Fruit fly (Drosophila melanogaster) whole organism, embryonic: ENCODE measurements around the gene CG3634.

ENCODE experiments used
- CG10274 ChIP-seq: fragments of 200-800 bp; sonication (Bioruptor generic); optimal IDR thresholded peaks from 3 replicates; lab custom pipeline; 2017; ENCODE audit warnings: missing biosample characterization, mild to moderate bottlenecking, missing genetic modification characterization
- CG10366 ChIP-seq: fragments of 200-800 bp; sonication (Bioruptor generic); IDR thresholded peaks from 2 replicates; pipeline ENCODE4 v1.3.6; 2022; ENCODE audit warnings: missing biosample characterization, missing genetic modification characterization
- CG11093 ChIP-seq: fragments of 200-800 bp; sonication (Bioruptor generic); IDR thresholded peaks from 3 replicates; pipeline ENCODE4 v1.3.6; 2022; ENCODE audit warnings: missing biosample characterization, missing genetic modification characterization
- CG12155 ChIP-seq: fragments of 200-800 bp; sonication (Bioruptor generic); optimal IDR thresholded peaks from 3 replicates; lab custom pipeline; 2016; ENCODE audit warnings: missing biosample characterization, missing genetic modification characterization
- CG13424 ChIP-seq: fragments of 200-800 bp; sonication (Bioruptor generic); optimal IDR thresholded peaks from 2 replicates; lab custom pipeline; 2019; ENCODE audit warnings: missing biosample characterization, mild to moderate bottlenecking, missing genetic modification characterization, moderate library complexity
- CG13894 ChIP-seq: fragments of 200-800 bp; sonication (Bioruptor generic); optimal IDR thresholded peaks from 3 replicates; lab custom pipeline; 2018; ENCODE audit warnings: missing biosample characterization, mild to moderate bottlenecking, missing genetic modification characterization, moderate library complexity
- CG14860 ChIP-seq: fragments of 200-800 bp; sonication (Bioruptor generic); IDR thresholded peaks from 3 replicates; pipeline ENCODE4 v1.3.6; 2022; ENCODE audit warnings: missing biosample characterization, missing genetic modification characterization; ENCODE audit not compliant: partially characterized antibody
- CG1529 ChIP-seq: fragments of 200-800 bp; sonication (Bioruptor generic); optimal IDR thresholded peaks from 3 replicates; lab custom pipeline; 2018; ENCODE audit warnings: missing biosample characterization, missing genetic modification characterization
- CG15479 ChIP-seq: fragments of 200-800 bp; sonication (Bioruptor generic); optimal IDR thresholded peaks from 3 replicates; lab custom pipeline; 2019; ENCODE audit warnings: missing biosample characterization, mild to moderate bottlenecking, missing genetic modification characterization, moderate library complexity
- CG15514 ChIP-seq: fragments of 200-800 bp; sonication (Bioruptor generic); optimal IDR thresholded peaks from 3 replicates; lab custom pipeline; 2017; ENCODE audit warnings: missing biosample characterization, missing genetic modification characterization, mild to moderate bottlenecking, moderate library complexity, missing genetic modification reagents
- CG18476 ChIP-seq: fragments of 200-800 bp; sonication (Bioruptor generic); optimal IDR thresholded peaks from 2 replicates; lab custom pipeline; 2016; ENCODE audit warnings: missing biosample characterization, mild to moderate bottlenecking, missing genetic modification characterization
- CG32767 ChIP-seq: fragments of 200-800 bp; sonication (Bioruptor generic); IDR thresholded peaks from 2 replicates; pipeline ENCODE4 v1.3.6; 2022; ENCODE audit warnings: missing biosample characterization, missing genetic modification characterization
- CG34376 ChIP-seq: fragments of 200-800 bp; sonication (Bioruptor generic); optimal IDR thresholded peaks from 2 replicates; lab custom pipeline; 2018; ENCODE audit warnings: missing biosample characterization, mild to moderate bottlenecking, missing genetic modification characterization
- CG4282 ChIP-seq: fragments of 200-800 bp; sonication (Bioruptor generic); optimal IDR thresholded peaks from 2 replicates; lab custom pipeline; 2016; ENCODE audit warnings: missing biosample characterization, missing genetic modification characterization
- CG6272 ChIP-seq: fragments of 200-800 bp; sonication (Bioruptor generic); IDR thresholded peaks from 2 replicates; pipeline ENCODE4 v1.3.6; 2022; ENCODE audit warnings: missing biosample characterization, missing genetic modification characterization
- CG6683 ChIP-seq: fragments of 200-800 bp; sonication (Bioruptor generic); optimal IDR thresholded peaks from 2 replicates; lab custom pipeline; 2017; ENCODE audit warnings: missing biosample characterization, mild to moderate bottlenecking, missing genetic modification characterization, missing genetic modification reagents
- CG9876 ChIP-seq: fragments of 200-800 bp; sonication (Bioruptor generic); optimal IDR thresholded peaks from 2 replicates; lab custom pipeline; 2016; ENCODE audit warnings: missing biosample characterization, missing genetic modification characterization
- D ChIP-seq, 2 experiments: fragments of 200-800 bp in 1 of 2; fragments of >200 bp in 1 of 2; sonication (Bioruptor generic) in 1 of 2; optimal IDR thresholded peaks; 2 replicates in 1 of 2; 3 replicates in 1 of 2; lab custom pipeline; 2017; ENCODE audit warnings: mild to moderate bottlenecking in 1 of 2, missing biosample characterization in 1 of 2, missing genetic modification characterization in 1 of 2, missing genetic modification reagents in 1 of 2
- GATAe ChIP-seq: fragments of 200-800 bp; sonication (Bioruptor generic); conservative IDR thresholded peaks from 2 replicates; pipeline ENCODE4 v1.3.6; 2022; ENCODE audit warnings: missing biosample characterization, missing genetic modification characterization
- Hsf ChIP-seq: fragments of 200-800 bp; sonication (Bioruptor generic); optimal IDR thresholded peaks from 3 replicates; lab custom pipeline; 2016; ENCODE audit warnings: missing biosample characterization, missing genetic modification characterization
- Lhr ChIP-seq: fragments of 200-800 bp; sonication (Bioruptor generic); optimal IDR thresholded peaks from 3 replicates; lab custom pipeline; 2017; ENCODE audit warnings: mild to moderate bottlenecking, missing biosample characterization, missing genetic modification reagents, missing genetic modification characterization
- Lim3 ChIP-seq: fragments of 200-800 bp; sonication (Bioruptor generic); IDR thresholded peaks from 2 replicates; pipeline ENCODE4 v1.3.6; 2022; ENCODE audit warnings: missing biosample characterization, missing genetic modification characterization
- MTF-1 ChIP-seq: fragments of 200-800 bp; sonication (Bioruptor generic); optimal IDR thresholded peaks from 2 replicates; lab custom pipeline; 2018; ENCODE audit warnings: missing biosample characterization, mild to moderate bottlenecking, missing genetic modification characterization, borderline replicate concordance
- Mes4 ChIP-seq: fragments of 200-800 bp; sonication (Bioruptor generic); optimal IDR thresholded peaks from 2 replicates; lab custom pipeline; 2016; ENCODE audit warnings: missing biosample characterization, missing genetic modification characterization
- Myb ChIP-seq: fragments of 200-800 bp; sonication (Bioruptor generic); optimal IDR thresholded peaks from 2 replicates; lab custom pipeline; 2016; ENCODE audit warnings: missing biosample characterization, missing genetic modification characterization
- Rfx ChIP-seq: fragments of 200-800 bp; sonication (Bioruptor generic); IDR thresholded peaks from 2 replicates; pipeline ENCODE4 v1.3.6; 2022; ENCODE audit warnings: missing biosample characterization, missing genetic modification characterization
- Sox102F ChIP-seq: fragments of 200-800 bp; sonication (Bioruptor generic); optimal IDR thresholded peaks from 2 replicates; lab custom pipeline; 2018; ENCODE audit warnings: missing biosample characterization, mild to moderate bottlenecking, missing genetic modification characterization, moderate library complexity
- ap ChIP-seq: fragments of 200-800 bp; sonication (Bioruptor generic); IDR thresholded peaks from 2 replicates; pipeline ENCODE4 v1.3.6; 2022; ENCODE audit warnings: missing biosample characterization, missing genetic modification characterization
- bowl ChIP-seq: fragments of 200-800 bp; sonication (Bioruptor generic); IDR thresholded peaks from 2 replicates; pipeline ENCODE4 v1.3.6; 2022; ENCODE audit warnings: missing biosample characterization, missing genetic modification characterization
- cad ChIP-seq: fragments of >200 bp; optimal IDR thresholded peaks from 2 replicates; lab custom pipeline; 2017; ENCODE audit warnings: missing biosample characterization, missing genetic modification characterization
- chm ChIP-seq: fragments of 200-800 bp; sonication (Bioruptor generic); IDR thresholded peaks from 2 replicates; pipeline ENCODE4 v1.3.6; 2022; ENCODE audit warnings: missing biosample characterization, missing genetic modification characterization
- croc ChIP-seq: fragments of 200-800 bp; sonication (Bioruptor generic); conservative IDR thresholded peaks from 3 replicates; pipeline ENCODE4 v1.3.6; 2022; ENCODE audit warnings: missing biosample characterization, missing genetic modification characterization
- dati ChIP-seq: fragments of 200-800 bp; sonication (Bioruptor generic); IDR thresholded peaks from 2 replicates; pipeline ENCODE4 v1.3.6; 2022; ENCODE audit warnings: missing biosample characterization, missing genetic modification characterization
- dm ChIP-seq: fragments of 200-800 bp; sonication (Bioruptor generic); optimal IDR thresholded peaks from 3 replicates; lab custom pipeline; 2016; ENCODE audit warnings: missing biosample characterization, missing genetic modification characterization
- esg ChIP-seq: fragments of 200-800 bp; sonication (Bioruptor generic); conservative IDR thresholded peaks from 2 replicates; pipeline ENCODE4 v1.3.6; 2022; ENCODE audit warnings: missing biosample characterization, missing genetic modification characterization
- fru ChIP-seq: fragments of >200 bp; optimal IDR thresholded peaks from 2 replicates; lab custom pipeline; 2017
- gce ChIP-seq: fragments of 200-800 bp; sonication (Bioruptor generic); IDR thresholded peaks from 3 replicates; pipeline ENCODE4 v1.3.6; 2022; ENCODE audit warnings: missing biosample characterization, missing genetic modification characterization
- hth ChIP-seq: fragments of >200 bp; optimal IDR thresholded peaks from 2 replicates; lab custom pipeline; 2017; ENCODE audit warnings: inconsistent platforms
- ind ChIP-seq: fragments of 200-800 bp; sonication (Bioruptor generic); optimal IDR thresholded peaks from 3 replicates; lab custom pipeline; 2016; ENCODE audit warnings: missing biosample characterization, missing genetic modification characterization
- insv ChIP-seq, 2 experiments: fragments of 200-800 bp; sonication (Bioruptor generic); optimal IDR thresholded peaks; 3 replicates each; lab custom pipeline; 2016 to 2018; ENCODE audit warnings: missing biosample characterization in 2 of 2, missing genetic modification characterization in 2 of 2
- ken ChIP-seq: fragments of 200-800 bp; sonication (Bioruptor generic); IDR thresholded peaks from 3 replicates; pipeline ENCODE4 v1.3.6; 2022; ENCODE audit warnings: missing biosample characterization, missing genetic modification characterization
- luna ChIP-seq: fragments of 200-800 bp; sonication (Bioruptor generic); optimal IDR thresholded peaks from 2 replicates; lab custom pipeline; 2016; ENCODE audit warnings: missing biosample characterization, missing genetic modification characterization
- mam ChIP-seq: fragments of 200-800 bp; sonication (Bioruptor generic); optimal IDR thresholded peaks from 3 replicates; lab custom pipeline; 2016; ENCODE audit warnings: missing biosample characterization, missing genetic modification characterization
- otp ChIP-seq: fragments of 200-800 bp; sonication (Bioruptor generic); IDR thresholded peaks from 3 replicates; pipeline ENCODE4, ENCODE4 v1.3.6; 2022; ENCODE audit warnings: missing biosample characterization, missing genetic modification characterization
- p53 ChIP-seq: fragments of 200-800 bp; sonication (Bioruptor generic); optimal IDR thresholded peaks from 2 replicates; lab custom pipeline; 2016; ENCODE audit warnings: missing biosample characterization, missing genetic modification characterization
- pita ChIP-seq: fragments of 200-800 bp; sonication (Bioruptor generic); optimal IDR thresholded peaks from 2 replicates; lab custom pipeline; 2017; ENCODE audit warnings: missing biosample characterization, mild to moderate bottlenecking, missing genetic modification characterization
- rib ChIP-seq: fragments of 200-800 bp; sonication (Bioruptor generic); IDR thresholded peaks from 2 replicates; pipeline ENCODE4 v1.3.6; 2022; ENCODE audit warnings: missing biosample characterization, missing genetic modification characterization
- slou ChIP-seq: fragments of 200-800 bp; sonication (Bioruptor generic); optimal IDR thresholded peaks from 3 replicates; lab custom pipeline; 2016; ENCODE audit warnings: missing biosample characterization, missing genetic modification characterization
- ssp ChIP-seq: fragments of 200-800 bp; sonication (Bioruptor generic); IDR thresholded peaks from 2 replicates; pipeline ENCODE4 v1.3.6; 2022; ENCODE audit warnings: missing biosample characterization, missing genetic modification characterization
- tgo ChIP-seq: fragments of 200-800 bp; sonication (Bioruptor generic); IDR thresholded peaks from 3 replicates; pipeline ENCODE4 v1.3.6; 2022; ENCODE audit warnings: missing biosample characterization, missing genetic modification characterization
- trem ChIP-seq: fragments of 200-800 bp; optimal IDR thresholded peaks from 3 replicates; lab custom pipeline; 2019; ENCODE audit warnings: missing biosample characterization, mild to moderate bottlenecking, missing genetic modification characterization, moderate library complexity
- trh ChIP-seq: fragments of 200-800 bp; sonication (Bioruptor generic); optimal IDR thresholded peaks from 2 replicates; lab custom pipeline; 2016; ENCODE audit warnings: missing biosample characterization, missing genetic modification characterization

Gene CG3634

DNA sequence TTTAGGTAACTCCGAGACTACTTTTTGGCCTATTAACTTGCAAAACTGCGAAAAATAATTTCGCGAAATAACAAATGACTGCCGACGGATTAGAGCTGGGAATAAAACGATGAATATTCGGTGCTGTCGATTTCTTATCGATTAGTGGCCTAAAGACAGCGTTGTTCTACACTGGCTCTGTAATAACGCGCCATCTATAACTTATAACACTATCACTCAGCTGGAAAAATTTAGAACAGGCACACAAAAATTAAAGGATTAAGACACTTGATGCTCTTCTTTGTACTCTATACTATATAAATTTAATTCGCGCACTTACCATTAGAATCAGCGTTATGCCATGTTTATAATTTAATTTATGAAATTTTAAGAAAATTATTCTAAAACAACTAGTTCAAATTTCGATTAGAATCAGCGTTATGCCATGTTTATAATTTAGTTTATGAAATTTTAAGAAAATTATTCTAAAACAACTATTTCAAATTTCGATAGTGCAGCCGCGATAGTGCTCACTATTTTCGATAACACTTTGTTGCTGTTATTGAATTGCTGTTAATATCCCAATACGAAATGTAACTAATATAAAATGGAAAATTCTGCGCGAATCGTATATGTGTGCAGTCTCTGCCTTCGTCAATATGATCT lies 32.5 kb upstream of the CG3634 start, which contains the start of the genes CSN3 and CG11456 (continued):
- TF ChIP-seq mam = peak; percentile 76
- no peak for TF ChIP-seq CG34376 (GFP tag; lab: Kevin White, UChicago)
- no peak for TF ChIP-seq ap (GFP tag; lab: Robert Waterston, UW)
- TF ChIP-seq trem (tag; lab: Kevin White, UChicago) = peak; percentile 70
- no peak for TF ChIP-seq otp
- peak; percentile 77 for TF ChIP-seq Rfx
- TF ChIP-seq p53 (GFP tag; lab: Kevin White, UChicago) = no peak
- TF ChIP-seq pita = no peak
- TF ChIP-seq croc (GFP tag; lab: Robert Waterston, UW) = no peak
- TF ChIP-seq CG4282 (GFP tag; lab: Kevin White, UChicago) = no peak
- TF ChIP-seq CG9876 (GFP tag; lab: Kevin White, UChicago) = no peak
- no peak for TF ChIP-seq MTF-1
- peak; percentile 38 for TF ChIP-seq CG18476 (GFP tag; lab: Kevin White, UChicago)
- no peak for TF ChIP-seq trh
- peak; percentile 31 for TF ChIP-seq luna (GFP tag; lab: Kevin White, UChicago)
- no peak for TF ChIP-seq esg (GFP tag; lab: Robert Waterston, UW)
- no peak for TF ChIP-seq ssp (GFP tag; lab: Robert Waterston, UW)
- no peak for TF ChIP-seq hth (lab: Kevin White, UChicago)
- peak; percentile 56 for TF ChIP-seq ind (GFP tag; lab: Kevin White, UChicago)
- no peak for TF ChIP-seq fru (lab: Kevin White, UChicago)
- TF ChIP-seq dati (GFP tag; lab: Robert Waterston, UW) = no peak
- TF ChIP-seq D (optimal IDR thresholded peaks at IDR 0.05; lab: Kevin White, UChicago) = no peak
- no peak for TF ChIP-seq D (GFP tag; optimal IDR thresholded peaks at IDR 0.05; lab: Kevin White, UChicago)
- TF ChIP-seq Mes4 (GFP tag; lab: Kevin White, UChicago) = peak; percentile 6
- no peak for TF ChIP-seq GATAe (GFP tag; lab: Robert Waterston, UW)
- TF ChIP-seq dm (GFP tag; lab: Kevin White, UChicago) = no peak
- no peak for TF ChIP-seq CG6272
- no peak for TF ChIP-seq slou (GFP tag; lab: Kevin White, UChicago)
- TF ChIP-seq bowl (GFP tag; lab: Robert Waterston, UW) = no peak
- TF ChIP-seq CG12155 (GFP tag; lab: Kevin White, UChicago) = peak; percentile 64
- TF ChIP-seq tgo (GFP tag; lab: Robert Waterston, UW) = no peak
- TF ChIP-seq CG14860 (GFP tag; lab: Robert Waterston, UW) = peak; percentile 46; the same call in 2 of the 3 replicates
- TF ChIP-seq CG13424 (tag; lab: Kevin White, UChicago) = no peak
- TF ChIP-seq CG6683 (GFP tag; lab: Kevin White, UChicago) = no peak
- TF ChIP-seq rib (GFP tag; lab: Robert Waterston, UW) = peak; percentile 82
- no peak for TF ChIP-seq Sox102F (GFP tag; lab: Kevin White, UChicago)
- no peak for TF ChIP-seq CG32767 (GFP tag; lab: Robert Waterston, UW)
- no peak for TF ChIP-seq chm (GFP tag; lab: Robert Waterston, UW)
- TF ChIP-seq CG15514 (GFP tag; lab: Kevin White, UChicago) = peak; percentile 65
- TF ChIP-seq ken (GFP tag; lab: Robert Waterston, UW) = peak; percentile 61; the same call in 1 of the 3 replicates
- TF ChIP-seq CG11093 (GFP tag; lab: Robert Waterston, UW) = no peak
- peak in 1 of 2 experiments; percentile 7 for TF ChIP-seq insv (GFP tag; optimal IDR thresholded peaks at IDR 0.05; lab: Kevin White, UChicago)
- TF ChIP-seq Lhr = peak; percentile 80
- no peak for TF ChIP-seq Lim3 (GFP tag; lab: Robert Waterston, UW)
- TF ChIP-seq CG10274 (GFP tag; lab: Kevin White, UChicago) = no peak
- TF ChIP-seq CG15479 (GFP tag; lab: Kevin White, UChicago) = no peak
- peak; percentile 57 for TF ChIP-seq Hsf (GFP tag; lab: Kevin White, UChicago)
- TF ChIP-seq CG13894 (tag; lab: Kevin White, UChicago) = peak; percentile 70
- no peak for TF ChIP-seq CG1529 (GFP tag; lab: Kevin White, UChicago)
- TF ChIP-seq cad (GFP tag; lab: Kevin White, UChicago) = no peak
- no peak for TF ChIP-seq gce (GFP tag; lab: Robert Waterston, UW)
- no peak for TF ChIP-seq CG10366 (GFP tag; lab: Robert Waterston, UW)
- peak; percentile 48 for TF ChIP-seq Myb (GFP tag; lab: Kevin White, UChicago)
